Fruit fly (Drosophila melanogaster) whole organism, embryonic: ENCODE data around the gene CG15160.

Experiments used
- C15 ChIP-seq: fragments of 200-800 bp; sonication (Bioruptor generic); IDR thresholded peaks from 3 replicates; pipeline ENCODE4 v1.3.6; 2022; ENCODE audit warnings: missing biosample characterization, missing genetic modification characterization
- CG10431 ChIP-seq: fragments of 200-800 bp; sonication (Bioruptor generic); optimal IDR thresholded peaks from 3 replicates; lab custom pipeline; 2018; ENCODE audit warnings: missing biosample characterization, mild to moderate bottlenecking, missing genetic modification characterization
- CG11695 ChIP-seq: fragments of 200-800 bp; sonication (Bioruptor generic); IDR thresholded peaks from 3 replicates; pipeline ENCODE4 v1.3.6; 2022; ENCODE audit warnings: missing biosample characterization, missing genetic modification characterization
- CG12299 ChIP-seq: fragments of 200-800 bp; sonication (Bioruptor generic); optimal IDR thresholded peaks from 2 replicates; lab custom pipeline; 2018; ENCODE audit warnings: missing biosample characterization, mild to moderate bottlenecking, missing genetic modification characterization
- CG12659 ChIP-seq: fragments of 200-800 bp; sonication (Bioruptor generic); optimal IDR thresholded peaks from 3 replicates; lab custom pipeline; 2017; ENCODE audit warnings: mild to moderate bottlenecking, missing biosample characterization, missing genetic modification reagents, missing genetic modification characterization
- CG13287 ChIP-seq: fragments of 200-800 bp; sonication (Bioruptor generic); IDR thresholded peaks from 2 replicates; pipeline ENCODE4 v1.3.6; 2022; ENCODE audit warnings: missing biosample characterization, missing genetic modification characterization; ENCODE audit not compliant: partially characterized antibody
- CG14860 ChIP-seq: fragments of 200-800 bp; sonication (Bioruptor generic); IDR thresholded peaks from 3 replicates; pipeline ENCODE4 v1.3.6; 2022; ENCODE audit warnings: missing biosample characterization, missing genetic modification characterization; ENCODE audit not compliant: partially characterized antibody
- CG1529 ChIP-seq: fragments of 200-800 bp; sonication (Bioruptor generic); optimal IDR thresholded peaks from 3 replicates; lab custom pipeline; 2018; ENCODE audit warnings: missing biosample characterization, missing genetic modification characterization
- CG1603 ChIP-seq: fragments of 200-800 bp; sonication (Bioruptor generic); optimal IDR thresholded peaks from 2 replicates; lab custom pipeline; 2019; ENCODE audit warnings: missing biosample characterization, mild to moderate bottlenecking, missing genetic modification characterization, moderate library complexity
- CG17385 ChIP-seq: fragments of 200-800 bp; sonication (Bioruptor generic); optimal IDR thresholded peaks from 3 replicates; lab custom pipeline; 2018; ENCODE audit warnings: missing biosample characterization, mild to moderate bottlenecking, missing genetic modification characterization
- CG18476 ChIP-seq: fragments of 200-800 bp; sonication (Bioruptor generic); optimal IDR thresholded peaks from 2 replicates; lab custom pipeline; 2016; ENCODE audit warnings: missing biosample characterization, mild to moderate bottlenecking, missing genetic modification characterization
- CG2889 ChIP-seq: fragments of 200-800 bp; sonication (Bioruptor generic); IDR thresholded peaks from 3 replicates; pipeline ENCODE4 v1.3.6; 2022; ENCODE audit warnings: missing biosample characterization, missing genetic modification characterization
- CG3407 ChIP-seq: fragments of 200-800 bp; sonication (Bioruptor generic); optimal IDR thresholded peaks from 2 replicates; lab custom pipeline; 2018; ENCODE audit warnings: missing biosample characterization, mild to moderate bottlenecking, missing genetic modification characterization
- CG4617 ChIP-seq: fragments of 200-800 bp; sonication (Bioruptor generic); optimal IDR thresholded peaks from 3 replicates; lab custom pipeline; 2016; ENCODE audit warnings: missing biosample characterization, missing genetic modification characterization, borderline replicate concordance
- CG6272 ChIP-seq: fragments of 200-800 bp; sonication (Bioruptor generic); IDR thresholded peaks from 2 replicates; pipeline ENCODE4 v1.3.6; 2022; ENCODE audit warnings: missing biosample characterization, missing genetic modification characterization
- CG9437 ChIP-seq: fragments of 200-800 bp; sonication (Bioruptor generic); optimal IDR thresholded peaks from 2 replicates; lab custom pipeline; 2018; ENCODE audit warnings: missing biosample characterization, mild to moderate bottlenecking, missing genetic modification characterization
- Dip3 ChIP-seq: fragments of 200-800 bp; sonication (Bioruptor generic); optimal IDR thresholded peaks from 3 replicates; lab custom pipeline; 2016; ENCODE audit warnings: missing biosample characterization, missing genetic modification characterization
- Elba2 ChIP-seq: fragments of 200-800 bp; sonication (Bioruptor generic); optimal IDR thresholded peaks from 3 replicates; lab custom pipeline; 2016; ENCODE audit warnings: missing biosample characterization, missing genetic modification characterization
- H15 ChIP-seq: fragments of 200-800 bp; sonication (Bioruptor generic); IDR thresholded peaks from 3 replicates; pipeline ENCODE4 v1.3.6; 2022; ENCODE audit warnings: missing biosample characterization, missing genetic modification characterization
- Hr51 ChIP-seq, 2 experiments: fragments of 200-800 bp; sonication (Bioruptor generic); optimal IDR thresholded peaks; 2 replicates in 1 of 2; 3 replicates in 1 of 2; lab custom pipeline; 2016 to 2018; ENCODE audit warnings: missing biosample characterization in 2 of 2, missing genetic modification characterization in 2 of 2, mild to moderate bottlenecking in 1 of 2, moderate library complexity in 1 of 2
- Kr ChIP-seq: fragments of 200-800 bp; sonication (Bioruptor generic); optimal IDR thresholded peaks from 2 replicates; lab custom pipeline; 2017; ENCODE audit warnings: missing biosample characterization, mild to moderate bottlenecking, missing genetic modification characterization
- Nf-YA ChIP-seq: fragments of 200-800 bp; sonication (Bioruptor generic); IDR thresholded peaks from 2 replicates; pipeline ENCODE4 v1.3.6; 2022; ENCODE audit warnings: missing biosample characterization, missing genetic modification characterization
- PHDP ChIP-seq: fragments of 200-800 bp; sonication (Bioruptor generic); optimal IDR thresholded peaks from 3 replicates; lab custom pipeline; 2018; ENCODE audit warnings: missing biosample characterization, mild to moderate bottlenecking, missing genetic modification characterization, moderate library complexity
- bab2 ChIP-seq: fragments of 200-800 bp; sonication (Bioruptor generic); optimal IDR thresholded peaks from 2 replicates; lab custom pipeline; 2016; ENCODE audit warnings: missing biosample characterization, missing genetic modification characterization
- bcd ChIP-seq: fragments of 200-800 bp; sonication (Bioruptor generic); optimal IDR thresholded peaks from 2 replicates; lab custom pipeline; 2017; ENCODE audit warnings: missing biosample characterization, mild to moderate bottlenecking, missing genetic modification characterization
- bsh ChIP-seq, 2 experiments: fragments of 200-800 bp; sonication (Bioruptor generic); optimal IDR thresholded peaks; 2 replicates each; lab custom pipeline; 2017 to 2018; ENCODE audit warnings: mild to moderate bottlenecking in 2 of 2, missing biosample characterization in 2 of 2, missing genetic modification characterization in 2 of 2, moderate library complexity in 1 of 2
- crc ChIP-seq: fragments of 200-800 bp; sonication (Bioruptor generic); optimal IDR thresholded peaks from 2 replicates; lab custom pipeline; 2016; ENCODE audit warnings: missing biosample characterization, missing genetic modification characterization
- crol ChIP-seq: fragments of 200-800 bp; sonication (Bioruptor generic); IDR thresholded peaks from 2 replicates; pipeline ENCODE4 v1.3.6; 2022; ENCODE audit warnings: missing biosample characterization, missing genetic modification characterization
- dan ChIP-seq: fragments of 200-800 bp; sonication (Bioruptor generic); IDR thresholded peaks from 2 replicates; pipeline ENCODE4 v1.3.6; 2022; ENCODE audit warnings: missing biosample characterization, missing genetic modification characterization
- dysf ChIP-seq: fragments of 200-800 bp; sonication (Bioruptor generic); IDR thresholded peaks from 3 replicates; pipeline ENCODE4 v1.3.6; 2022; ENCODE audit warnings: missing biosample characterization, missing genetic modification characterization
- eyg ChIP-seq: fragments of 200-800 bp; sonication (Bioruptor generic); optimal IDR thresholded peaks from 3 replicates; lab custom pipeline; 2016; ENCODE audit warnings: missing biosample characterization, missing genetic modification characterization
- fd64A ChIP-seq: fragments of 200-800 bp; sonication (Bioruptor generic); optimal IDR thresholded peaks from 3 replicates; lab custom pipeline; 2018; ENCODE audit warnings: missing biosample characterization, mild to moderate bottlenecking, missing genetic modification characterization
- fru ChIP-seq: fragments of >200 bp; optimal IDR thresholded peaks from 2 replicates; lab custom pipeline; 2017
- hb ChIP-seq: fragments of 200-800 bp; sonication (Bioruptor generic); IDR thresholded peaks from 3 replicates; pipeline ENCODE4 v1.3.6; 2022; ENCODE audit warnings: missing biosample characterization, missing genetic modification characterization; ENCODE audit not compliant: partially characterized antibody
- hkb ChIP-seq, 2 experiments: fragments of 200-800 bp in 1 of 2; fragments of >200 bp in 1 of 2; sonication (Bioruptor generic) in 1 of 2; IDR thresholded peaks in 1 of 2; optimal IDR thresholded peaks in 1 of 2; 2 replicates each; pipeline versions ENCODE4 v1.3.6 to Lab custom; 2017 to 2022; ENCODE audit warnings: missing biosample characterization in 1 of 2, missing genetic modification characterization in 1 of 2
- klu ChIP-seq: fragments of 200-800 bp; sonication (Bioruptor generic); IDR thresholded peaks from 2 replicates; pipeline ENCODE4 v1.3.6; 2022; ENCODE audit warnings: missing biosample characterization, missing genetic modification characterization
- lov ChIP-seq, 2 experiments: fragments of 200-800 bp in 1 of 2; fragments of >200 bp in 1 of 2; sonication (Bioruptor generic) in 1 of 2; IDR thresholded peaks in 1 of 2; optimal IDR thresholded peaks in 1 of 2; 2 replicates in 1 of 2; 3 replicates in 1 of 2; pipeline versions ENCODE4 v1.3.6 to Lab custom; 2017 to 2022; ENCODE audit warnings: missing biosample characterization in 1 of 2, missing genetic modification characterization in 1 of 2
- maf-S ChIP-seq: fragments of 200-800 bp; sonication (Bioruptor generic); optimal IDR thresholded peaks from 2 replicates; lab custom pipeline; 2016; ENCODE audit warnings: missing biosample characterization, missing genetic modification characterization
- run ChIP-seq: fragments of 200-800 bp; sonication (Bioruptor generic); optimal IDR thresholded peaks from 3 replicates; lab custom pipeline; 2018; ENCODE audit warnings: missing biosample characterization, mild to moderate bottlenecking, missing genetic modification characterization
- salm ChIP-seq: fragments of 200-800 bp; sonication (Bioruptor generic); optimal IDR thresholded peaks from 2 replicates; lab custom pipeline; 2018; ENCODE audit warnings: missing biosample characterization, mild to moderate bottlenecking, missing genetic modification characterization
- sc ChIP-seq, 3 experiments: fragments of >200 bp in 2 of 3; fragments of 200-800 bp in 1 of 3; sonication (Bioruptor generic) in 1 of 3; optimal IDR thresholded peaks; 2 replicates in 2 of 3; 3 replicates in 1 of 3; lab custom pipeline; 2017; ENCODE audit warnings: mild to moderate bottlenecking in 1 of 3, missing biosample characterization in 1 of 3, missing genetic modification characterization in 1 of 3, missing genetic modification reagents in 1 of 3
- sima ChIP-seq: fragments of 200-800 bp; sonication (Bioruptor generic); optimal IDR thresholded peaks from 2 replicates; lab custom pipeline; 2016; ENCODE audit warnings: missing biosample characterization, missing genetic modification characterization
- slou ChIP-seq: fragments of 200-800 bp; sonication (Bioruptor generic); optimal IDR thresholded peaks from 3 replicates; lab custom pipeline; 2016; ENCODE audit warnings: missing biosample characterization, missing genetic modification characterization
- so ChIP-seq: fragments of 200-800 bp; sonication (Bioruptor generic); IDR thresholded peaks from 3 replicates; pipeline ENCODE4 v1.3.6; 2022; ENCODE audit warnings: missing biosample characterization, missing genetic modification characterization
- tio ChIP-seq: fragments of 200-800 bp; sonication (Bioruptor generic); optimal IDR thresholded peaks from 2 replicates; lab custom pipeline; 2017; ENCODE audit warnings: missing biosample characterization, missing genetic modification characterization, inconsistent platforms
- trem ChIP-seq: fragments of 200-800 bp; optimal IDR thresholded peaks from 3 replicates; lab custom pipeline; 2019; ENCODE audit warnings: missing biosample characterization, mild to moderate bottlenecking, missing genetic modification characterization, moderate library complexity
- ttk ChIP-seq: fragments of 200-800 bp; sonication (Bioruptor generic); IDR thresholded peaks from 2 replicates; pipeline ENCODE4 v2.1.2; 2022; ENCODE audit warnings: missing biosample characterization, missing genetic modification characterization
- usp ChIP-seq: fragments of >200 bp; optimal IDR thresholded peaks from 2 replicates; lab custom pipeline; 2017; ENCODE audit warnings: missing biosample characterization, missing genetic modification characterization
- vfl ChIP-seq: fragments of 200-800 bp; sonication (Bioruptor generic); optimal IDR thresholded peaks from 2 replicates; lab custom pipeline; 2016; ENCODE audit warnings: missing biosample characterization, missing genetic modification characterization
- zf30C ChIP-seq: fragments of 200-800 bp; sonication (Bioruptor generic); optimal IDR thresholded peaks from 3 replicates; lab custom pipeline; 2018; ENCODE audit warnings: missing biosample characterization, mild to moderate bottlenecking, missing genetic modification characterization

The CG15160 gene

dm6 chr2L:18567563-18567962 is 23.1 kb upstream of the CG15160 start (continued):
- TF ChIP-seq Kr (GFP tag; lab: Kevin White, UChicago), result no peak
- TF ChIP-seq CG1603 (tag; lab: Kevin White, UChicago), result peak; percentile 5
- TF ChIP-seq CG3407, result no peak
- no peak for TF ChIP-seq CG1529 (GFP tag; lab: Kevin White, UChicago)
- TF ChIP-seq sc (optimal IDR thresholded peaks at IDR 0.05; lab: Kevin White, UChicago), result no peak
- TF ChIP-seq sc (GFP tag; optimal IDR thresholded peaks at IDR 0.05; lab: Kevin White, UChicago), result no peak
- TF ChIP-seq bsh (GFP tag; optimal IDR thresholded peaks at IDR 0.05; lab: Kevin White, UChicago), result no peak
- TF ChIP-seq CG9437 (GFP tag; lab: Kevin White, UChicago), result no peak
- TF ChIP-seq slou, result no peak
- TF ChIP-seq PHDP, result peak; percentile 67
- no peak for TF ChIP-seq Nf-YA (GFP tag; lab: Robert Waterston, UW)
- no peak for TF ChIP-seq salm (tag; lab: Kevin White, UChicago)
- TF ChIP-seq CG13287 (GFP tag; lab: Robert Waterston, UW), result no peak
- TF ChIP-seq dysf (GFP tag; lab: Robert Waterston, UW), result no peak
- TF ChIP-seq CG12659 (GFP tag; lab: Kevin White, UChicago), result peak; percentile 16
- peak; percentile 49; the same call in 2 of the 3 replicates for TF ChIP-seq CG11695 (GFP tag; lab: Robert Waterston, UW)
- TF ChIP-seq H15 (GFP tag; lab: Robert Waterston, UW), result no peak
- TF ChIP-seq Elba2, result no peak
- no peak for TF ChIP-seq fd64A
- TF ChIP-seq usp (GFP tag; lab: Kevin White, UChicago), result no peak
- TF ChIP-seq fru (lab: Kevin White, UChicago), result no peak
- no peak for TF ChIP-seq ttk (GFP tag; lab: Robert Waterston, UW)
- TF ChIP-seq vfl, result no peak
- TF ChIP-seq crc, result peak; percentile 18
- TF ChIP-seq CG18476 (GFP tag; lab: Kevin White, UChicago), result no peak
- TF ChIP-seq hkb (optimal IDR thresholded peaks at IDR 0.05; lab: Kevin White, UChicago), result no peak
- TF ChIP-seq hkb (GFP tag; IDR thresholded peaks at IDR 0.05; lab: Robert Waterston, UW), result peak; percentile 37; the same call in 1 of the 2 replicates
- TF ChIP-seq Hr51 (GFP tag; optimal IDR thresholded peaks at IDR 0.05; lab: Kevin White, UChicago), result peak in 1 of 2 experiments; percentile 30
- TF ChIP-seq CG6272 (GFP tag; lab: Robert Waterston, UW), result no peak
- TF ChIP-seq hb, result no peak
- TF ChIP-seq CG12299 (tag; lab: Kevin White, UChicago), result no peak
- no peak for TF ChIP-seq sima (GFP tag; lab: Kevin White, UChicago)
- TF ChIP-seq CG14860 (GFP tag; lab: Robert Waterston, UW), result no peak
- TF ChIP-seq dan (GFP tag; lab: Robert Waterston, UW), result no peak
- TF ChIP-seq klu (GFP tag; lab: Robert Waterston, UW), result no peak
- TF ChIP-seq maf-S (GFP tag; lab: Kevin White, UChicago), result peak; percentile 49
- no peak for TF ChIP-seq CG2889 (GFP tag; lab: Robert Waterston, UW)
- peak; percentile 11 for TF ChIP-seq bcd (GFP tag; lab: Kevin White, UChicago)
- peak; percentile 16 for TF ChIP-seq CG17385 (GFP tag; lab: Kevin White, UChicago)
- no peak for TF ChIP-seq crol (GFP tag; lab: Robert Waterston, UW)
- no peak for TF ChIP-seq so (GFP tag; lab: Robert Waterston, UW)
- TF ChIP-seq eyg (GFP tag; lab: Kevin White, UChicago), result no peak
- no peak for TF ChIP-seq lov (optimal IDR thresholded peaks at IDR 0.05; lab: Kevin White, UChicago)
- TF ChIP-seq lov (GFP tag; IDR thresholded peaks at IDR 0.05; lab: Robert Waterston, UW), result no peak
- no peak for TF ChIP-seq C15 (GFP tag; lab: Robert Waterston, UW)
- no peak for TF ChIP-seq run (tag; lab: Kevin White, UChicago)
- peak; percentile 41 for TF ChIP-seq Dip3 (GFP tag; lab: Kevin White, UChicago)
- no peak for TF ChIP-seq zf30C
- TF ChIP-seq tio (GFP tag; lab: Kevin White, UChicago), result peak; percentile 53
- no peak for TF ChIP-seq CG10431
- no peak for TF ChIP-seq CG4617 (GFP tag; lab: Kevin White, UChicago)
- no peak for TF ChIP-seq trem (tag; lab: Kevin White, UChicago)
- TF ChIP-seq bab2 (GFP tag; lab: Kevin White, UChicago), result peak; percentile 61
